Fruit fly (Drosophila melanogaster): Measurements from ENCODE around the gene CG32374.

- TF ChIP-seq vvl (GFP tag; IDR thresholded peaks at IDR 0.05) (no peak), slou (GFP tag; optimal IDR thresholded peaks at IDR 0.05) (no peak), h (optimal IDR thresholded peaks at IDR 0.05) (no peak), Hr51 (GFP tag; optimal IDR thresholded peaks at IDR 0.05) (no peak), CG10147 (GFP tag; optimal IDR thresholded peaks at IDR 0.05) (no peak), dysf (GFP tag; IDR thresholded peaks at IDR 0.05) (no peak)
These were observed 21.7 kb downstream of the CG32374 start for dm6 chr3L:7519219-7519618.

Measured in whole organism, embryonic.